Worm (Caenorhabditis elegans) whole organism, L2 larva: ENCODE measurements around the gene ZK742.7.

Source experiments
- C34F6.9 ChIP-seq: fragments of 150-350 bp; optimal IDR thresholded peaks from 2 replicates; lab custom pipeline; 2014; ENCODE audit warnings: missing biosample characterization, missing genetic modification characterization
- ZK546.5 ChIP-seq: sonication (generic microtip); optimal IDR thresholded peaks from 2 replicates; lab custom pipeline; 2017; ENCODE audit warnings: missing biosample characterization, missing genetic modification characterization
- aly-2 ChIP-seq: fragments of 150-350 bp; optimal IDR thresholded peaks from 2 replicates; lab custom pipeline; 2014; ENCODE audit warnings: missing biosample characterization, missing genetic modification characterization
- ceh-82 ChIP-seq: fragments of 150-350 bp; optimal IDR thresholded peaks from 2 replicates; lab custom pipeline; 2014; ENCODE audit warnings: missing biosample characterization, missing genetic modification characterization
- crh-2 ChIP-seq: sonication (generic microtip); optimal IDR thresholded peaks from 2 replicates; lab custom pipeline; 2017; ENCODE audit warnings: missing biosample characterization, missing genetic modification characterization
- elt-1 ChIP-seq: fragments of 150-350 bp; optimal IDR thresholded peaks from 2 replicates; lab custom pipeline; 2014; ENCODE audit warnings: missing biosample characterization, missing genetic modification characterization
- fos-1 ChIP-seq: fragments of 150-350 bp; optimal IDR thresholded peaks from 2 replicates; lab custom pipeline; 2014; ENCODE audit warnings: missing biosample characterization, missing genetic modification characterization
- gmeb-1 ChIP-seq: fragments of 150-350 bp; optimal IDR thresholded peaks from 2 replicates; lab custom pipeline; 2014; ENCODE audit warnings: missing biosample characterization, missing genetic modification characterization
- lsy-2 ChIP-seq, 2 experiments: fragments of 150-350 bp in 1 of 2; sonication (generic microtip) in 1 of 2; optimal IDR thresholded peaks; 2 replicates each; lab custom pipeline; 2014 to 2017; ENCODE audit warnings: missing biosample characterization in 2 of 2, missing genetic modification characterization in 2 of 2
- mab-5 ChIP-seq: fragments of 150-350 bp; optimal IDR thresholded peaks from 2 replicates; lab custom pipeline; 2014; ENCODE audit warnings: missing biosample characterization, missing genetic modification characterization
- mbf-1 ChIP-seq: sonication (generic microtip); optimal IDR thresholded peaks from 2 replicates; lab custom pipeline; 2017; ENCODE audit warnings: missing biosample characterization, missing genetic modification characterization
- nhr-10 ChIP-seq: sonication (generic microtip); optimal IDR thresholded peaks from 2 replicates; lab custom pipeline; 2017; ENCODE audit warnings: missing biosample characterization, missing genetic modification characterization
- nhr-11 ChIP-seq: fragments of 150-350 bp; optimal IDR thresholded peaks from 2 replicates; lab custom pipeline; 2014; ENCODE audit warnings: missing biosample characterization, missing genetic modification characterization
- nhr-12 ChIP-seq: fragments of 150-350 bp; optimal IDR thresholded peaks from 2 replicates; lab custom pipeline; 2014; ENCODE audit warnings: missing biosample characterization, missing genetic modification characterization
- nhr-129 ChIP-seq: fragments of 150-350 bp; optimal IDR thresholded peaks from 2 replicates; lab custom pipeline; 2014; ENCODE audit warnings: missing biosample characterization, missing genetic modification characterization
- nhr-23 ChIP-seq: fragments of 150-350 bp; optimal IDR thresholded peaks from 2 replicates; lab custom pipeline; 2014; ENCODE audit warnings: missing biosample characterization, missing genetic modification reagents, missing genetic modification characterization
- nhr-237 ChIP-seq: fragments of 150-350 bp; optimal IDR thresholded peaks from 2 replicates; lab custom pipeline; 2014; ENCODE audit warnings: missing biosample characterization, missing genetic modification characterization
- nhr-77 ChIP-seq: fragments of 150-350 bp; optimal IDR thresholded peaks from 2 replicates; lab custom pipeline; 2014; ENCODE audit warnings: missing biosample characterization, missing genetic modification characterization
- sem-4 ChIP-seq: fragments of 150-350 bp; optimal IDR thresholded peaks from 2 replicates; lab custom pipeline; 2014; ENCODE audit warnings: missing biosample characterization, missing genetic modification reagents, missing genetic modification characterization
- skn-1 ChIP-seq: sonication (generic microtip); optimal IDR thresholded peaks from 2 replicates; lab custom pipeline; 2017; ENCODE audit warnings: missing biosample characterization, missing genetic modification characterization
- sma-3 ChIP-seq: sonication (generic microtip); optimal IDR thresholded peaks from 2 replicates; lab custom pipeline; 2016; ENCODE audit warnings: missing genetic modification reagents, missing genetic modification characterization, missing compliant biosample characterization
- sma-9 ChIP-seq, 2 experiments: fragments of 150-350 bp in 1 of 2; sonication (generic microtip) in 1 of 2; optimal IDR thresholded peaks; 2 replicates each; lab custom pipeline; 2014 to 2016; ENCODE audit warnings: missing genetic modification characterization in 2 of 2, mild to moderate bottlenecking in 1 of 2, missing biosample characterization in 1 of 2, missing compliant biosample characterization in 1 of 2, missing genetic modification reagents in 1 of 2, moderate library complexity in 1 of 2
- unc-55 ChIP-seq: fragments of 150-350 bp; sonication (generic microtip); optimal IDR thresholded peaks from 3 replicates; lab custom pipeline; 2014; ENCODE audit warnings: missing biosample characterization, missing genetic modification reagents, missing genetic modification characterization
- unc-62 ChIP-seq: fragments of 150-350 bp; optimal IDR thresholded peaks from 2 replicates; lab custom pipeline; 2014; ENCODE audit warnings: missing biosample characterization, missing genetic modification reagents, missing genetic modification characterization
- zag-1 ChIP-seq: fragments of 150-350 bp; optimal IDR thresholded peaks from 2 replicates; lab custom pipeline; 2014; ENCODE audit warnings: missing biosample characterization, missing genetic modification characterization
- ztf-11 ChIP-seq: sonication (generic microtip); optimal IDR thresholded peaks from 2 replicates; lab custom pipeline; 2017; ENCODE audit warnings: missing biosample characterization, missing genetic modification characterization
- ztf-4 ChIP-seq: fragments of 150-350 bp; optimal IDR thresholded peaks from 2 replicates; lab custom pipeline; 2014; ENCODE audit warnings: missing biosample characterization, missing genetic modification characterization

ZK742.7 gene

DNA sequence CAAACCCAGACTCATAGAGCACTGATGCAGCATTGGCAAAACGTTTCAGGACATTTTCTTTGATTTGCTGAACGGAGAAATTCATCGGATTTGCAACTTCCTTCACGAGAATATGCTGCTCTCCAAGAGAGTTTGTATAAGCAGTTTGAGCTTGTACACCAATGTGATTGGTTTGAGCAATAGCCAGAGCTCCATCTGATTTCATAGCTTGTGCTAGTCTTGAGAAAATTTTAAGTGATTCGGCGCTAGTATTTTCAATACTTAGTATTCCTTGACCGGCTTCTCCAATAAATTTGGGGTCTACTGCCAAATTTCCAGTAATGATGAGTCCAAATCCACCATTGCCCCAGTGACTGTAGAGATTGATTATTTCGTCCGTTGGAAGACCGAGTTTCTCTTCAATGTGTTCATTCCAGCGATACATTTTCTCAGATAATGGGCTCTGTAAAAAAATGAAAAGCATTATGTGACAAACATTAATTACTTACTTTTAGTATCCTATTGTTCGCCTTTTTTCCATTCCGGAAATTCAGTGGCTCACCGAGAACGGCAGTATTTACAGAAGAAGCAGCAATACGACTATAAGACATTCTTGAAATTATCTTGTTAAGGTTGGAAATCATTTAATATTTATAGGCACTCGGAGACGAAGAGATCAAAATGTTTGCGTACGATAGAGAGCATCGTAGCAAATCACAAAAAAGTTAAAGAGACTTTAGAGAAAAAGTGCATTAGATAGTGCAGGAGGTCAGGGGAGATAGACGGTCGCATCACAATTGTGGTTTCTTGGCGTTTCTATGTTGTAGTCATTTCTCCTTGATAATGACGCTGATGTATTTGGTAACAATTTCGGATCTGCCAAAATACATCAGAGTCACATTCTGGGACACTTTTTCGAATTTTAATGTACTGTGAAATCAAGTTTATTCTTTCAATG lies 11.4 kb downstream of the ZK742.7 start, which contains the start of gene ZK742.3 (continued):
- no peak for TF ChIP-seq ztf-11 (tag; lab: Kevin White, UChicago)
- no peak for TF ChIP-seq nhr-10 (tag; lab: Kevin White, UChicago)
- no peak for TF ChIP-seq nhr-237 (tag; lab: Kevin White, UChicago)
- TF ChIP-seq nhr-11 (tag; lab: Kevin White, UChicago): no peak
- TF ChIP-seq ZK546.5 (tag; lab: Kevin White, UChicago): no peak

DNA sequence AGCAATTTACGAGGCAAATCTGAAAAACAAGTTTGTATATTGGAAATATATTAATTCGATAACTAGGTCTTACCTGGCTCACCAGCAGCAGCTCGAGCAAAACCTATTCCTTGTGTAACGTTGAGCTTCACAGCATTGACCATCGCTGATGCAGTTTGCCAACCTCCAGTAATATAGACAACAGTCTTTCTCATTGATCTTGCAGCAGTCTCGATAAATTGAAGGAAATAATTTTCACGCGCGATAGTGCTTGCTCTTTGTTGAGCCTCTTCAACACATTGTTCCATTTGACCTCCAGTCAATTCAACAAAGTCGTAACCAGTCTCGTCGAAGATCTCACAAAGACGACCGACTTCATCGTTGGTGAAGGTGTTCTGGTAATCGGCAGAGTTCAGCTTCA lies 12.4 kb downstream of the ZK742.7 start:
- TF ChIP-seq ZK546.5 (tag; lab: Kevin White, UChicago) (no peak), mbf-1 (tag; lab: Kevin White, UChicago) (no peak), sem-4 (no peak)

DNA sequence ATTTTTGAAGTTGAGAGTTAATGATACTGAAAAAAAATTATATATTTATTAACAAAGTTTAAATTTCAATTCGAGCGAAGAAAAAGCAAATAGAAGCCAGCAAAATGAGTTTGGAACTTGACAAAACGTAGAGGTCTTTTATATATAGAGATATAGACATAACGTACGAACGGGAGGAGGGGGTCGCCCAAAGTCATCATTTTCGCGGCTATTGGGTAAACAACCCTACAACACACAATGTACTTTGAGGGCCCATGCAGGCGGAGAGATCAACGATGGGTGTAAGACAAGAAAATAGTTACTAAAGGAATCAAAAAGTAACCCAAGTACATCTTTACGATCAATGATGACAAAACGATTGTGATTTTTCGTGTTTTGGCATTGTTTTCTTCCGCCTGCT lies 13.6 kb downstream of the ZK742.7 start, which contains the start of gene ZK742.4:
TSS of gene ZK742.4 (minus strand) at position 35 of the 400 bp plus-strand sequence.
- TF ChIP-seq mab-5 (no peak), C34F6.9 (tag; lab: Kevin White, UChicago) (no peak), nhr-12 (tag; lab: Kevin White, UChicago) (no peak), sma-9 (GFP tag; optimal IDR thresholded peaks at IDR 0.05; lab: Kevin White, UChicago) (peak; percentile 24), sma-9 (tag; optimal IDR thresholded peaks at IDR 0.05; lab: Kevin White, UChicago) (no peak)

DNA sequence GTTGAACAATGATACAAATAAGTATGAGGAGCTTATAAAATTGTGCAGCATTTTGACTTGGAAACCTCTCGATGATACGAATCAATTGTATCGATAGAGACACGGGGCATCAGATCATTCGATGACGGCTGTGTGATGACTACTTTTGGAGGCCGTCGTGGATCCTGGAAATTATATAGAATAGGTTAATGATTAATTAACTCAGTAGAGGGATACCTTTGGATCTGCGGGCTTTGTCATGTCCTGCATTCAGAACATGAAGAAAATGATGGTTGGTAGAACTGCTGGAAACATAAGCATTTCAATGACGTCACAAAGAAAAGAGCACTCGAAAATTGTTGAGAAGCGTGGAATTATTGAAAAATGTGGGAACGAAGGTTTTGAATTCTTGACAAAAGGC lies 16.4 kb downstream of the ZK742.7 start, which contains the start of gene ZK742.6:
TSS of gene ZK742.6 (minus strand) at position 342 of the 400 bp plus-strand sequence.
- TF ChIP-seq nhr-129 (no peak), aly-2 (tag; lab: Kevin White, UChicago) (no peak), mab-5 (no peak), nhr-12 (tag; lab: Kevin White, UChicago) (no peak), skn-1 (tag; lab: Kevin White, UChicago) (no peak), sma-9 (GFP tag; optimal IDR thresholded peaks at IDR 0.05; lab: Kevin White, UChicago) (no peak), sma-9 (tag; optimal IDR thresholded peaks at IDR 0.05; lab: Kevin White, UChicago) (no peak), elt-1 (no peak)

DNA sequence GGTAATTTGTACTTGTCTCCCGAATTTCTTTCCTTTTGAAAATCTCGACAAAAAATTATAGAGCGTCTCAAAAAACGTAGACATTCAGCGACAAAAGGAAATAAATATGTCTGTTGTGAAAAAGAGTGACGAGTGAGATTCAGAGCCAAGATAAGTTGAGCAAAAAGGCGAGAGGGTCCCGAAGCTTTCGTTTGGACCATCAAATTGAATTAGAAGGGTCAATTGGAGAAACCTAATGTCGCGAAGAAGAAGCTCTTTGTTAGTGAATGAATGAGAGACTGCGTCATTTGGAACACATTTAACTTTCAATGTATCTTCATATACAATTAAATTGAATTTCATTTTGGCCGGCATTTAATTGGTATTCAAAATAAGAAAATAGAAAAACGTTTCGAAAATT lies 18.3 kb downstream of the ZK742.7 start:
- TF ChIP-seq mab-5: no peak
- TF ChIP-seq sem-4: no peak
- TF ChIP-seq skn-1 (tag; lab: Kevin White, UChicago): no peak
- TF ChIP-seq ZK546.5 (tag; lab: Kevin White, UChicago): no peak
- TF ChIP-seq zag-1 (tag; lab: Kevin White, UChicago): no peak

DNA sequence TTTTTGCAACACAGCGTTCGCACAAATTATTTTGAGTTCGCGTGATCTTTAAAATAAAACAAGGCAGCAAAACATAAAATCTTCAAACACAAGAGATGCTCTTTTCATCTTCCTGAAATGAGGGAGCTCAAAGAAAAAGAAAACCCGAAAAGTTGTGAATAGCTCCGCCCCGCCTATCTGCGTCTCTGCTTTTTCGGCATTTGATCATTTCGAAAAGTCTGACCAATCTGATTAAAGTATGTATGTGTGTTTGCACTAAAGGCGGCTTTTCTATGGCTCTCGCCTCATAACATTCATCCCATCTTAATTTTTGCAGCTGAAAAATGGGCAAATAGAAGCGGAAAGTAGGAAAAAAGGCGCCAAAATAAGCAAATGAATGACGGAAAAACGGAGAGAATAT lies 21.4 kb downstream of the ZK742.7 start:
- TF ChIP-seq sma-3 (no peak), zag-1 (tag; lab: Kevin White, UChicago) (no peak), C34F6.9 (tag; lab: Kevin White, UChicago) (peak; percentile 13), ceh-82 (tag; lab: Kevin White, UChicago) (no peak), unc-62 (GFP tag; lab: Kevin White, UChicago) (no peak), skn-1 (tag; lab: Kevin White, UChicago) (no peak), unc-55 (peak; percentile 21)

DNA sequence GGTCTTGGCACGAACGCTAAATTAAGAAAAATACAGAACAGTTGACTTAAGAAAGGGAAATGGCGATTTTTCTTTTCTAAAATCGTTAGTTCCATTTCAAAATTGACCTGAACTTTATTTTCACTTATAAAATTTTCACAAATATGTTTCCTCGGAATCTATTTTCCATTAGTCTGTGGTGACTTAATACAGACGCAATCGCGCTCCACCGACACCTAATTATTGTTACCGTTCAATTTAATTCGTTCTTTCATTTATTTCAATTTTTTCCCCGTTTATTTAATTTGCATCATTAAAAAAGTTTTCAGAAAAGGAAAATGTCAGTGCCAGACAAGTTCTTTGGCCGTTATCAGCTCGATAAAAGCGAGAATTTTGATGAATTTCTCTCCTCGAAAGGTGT lies 22.1 kb downstream of the ZK742.7 start, which contains the start of gene lbp-4:
TSS of gene lbp-4 (plus strand) at position 309 of the 400 bp plus-strand sequence.
- TF ChIP-seq sma-3 (peak; percentile 45), C34F6.9 (tag; lab: Kevin White, UChicago) (peak; percentile 71), gmeb-1 (tag; lab: Kevin White, UChicago) (peak; percentile 27), lsy-2 (tag; optimal IDR thresholded peaks at IDR 0.05; lab: Kevin White, UChicago) (peak in 1 of 2 experiments; percentile 64), unc-55 (peak; percentile 71), nhr-23 (tag; lab: Kevin White, UChicago) (no peak), crh-2 (tag; lab: Kevin White, UChicago) (peak; percentile 47), sma-9 (GFP tag; optimal IDR thresholded peaks at IDR 0.05; lab: Kevin White, UChicago) (peak; percentile 7), sma-9 (tag; optimal IDR thresholded peaks at IDR 0.05; lab: Kevin White, UChicago) (no peak), nhr-129 (peak; percentile 24), ztf-4 (tag; lab: Kevin White, UChicago) (no peak), zag-1 (tag; lab: Kevin White, UChicago) (no peak), fos-1 (peak; percentile 50), nhr-77 (tag; lab: Kevin White, UChicago) (no peak)
